Fruit fly (Drosophila melanogaster): Measurements from ENCODE around the gene Cbp80.

The Cbp80 gene

DNA sequence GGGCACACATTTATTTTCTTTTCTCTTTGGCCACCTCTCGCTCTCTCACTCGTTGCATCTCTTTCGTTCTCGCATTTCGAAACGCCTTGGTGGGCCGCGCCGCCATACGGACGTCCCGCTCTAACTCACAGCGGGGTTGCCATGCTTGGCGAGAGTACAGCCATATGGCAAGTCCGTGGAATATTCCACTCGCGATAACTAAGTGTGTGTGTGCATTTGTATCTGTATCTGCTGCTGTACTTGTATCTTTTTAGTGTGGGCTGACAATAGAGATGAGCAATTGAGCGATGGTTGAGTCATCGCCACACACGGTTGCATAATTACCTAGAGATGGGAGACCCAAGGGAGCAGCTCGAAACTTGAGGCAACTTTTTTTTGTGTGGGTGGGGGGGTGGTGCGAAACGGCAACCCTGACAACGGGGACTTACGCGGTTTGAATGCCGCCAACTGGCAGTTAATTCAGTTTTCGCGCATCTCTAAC, 34.7 kb downstream of the Cbp80 start (continued):
- TF ChIP-seq sna (GFP tag; IDR thresholded peaks at IDR 0.05; ENCODE audit: partially characterized antibody) (peak; percentile 68), CG7372 (GFP tag; IDR thresholded peaks at IDR 0.05) (peak; percentile 90), Hr39 (optimal IDR thresholded peaks at IDR 0.05) (no peak), Dip3 (GFP tag; optimal IDR thresholded peaks at IDR 0.05) (peak; percentile 83), CG16779 (GFP tag; IDR thresholded peaks at IDR 0.05) (peak; percentile 91), tll (GFP tag; optimal IDR thresholded peaks at IDR 0.05) (peak in 1 of 2 experiments; percentile 52), twi (tag; optimal IDR thresholded peaks at IDR 0.05) (peak; percentile 90), jumu (GFP tag; optimal IDR thresholded peaks at IDR 0.05) (peak; percentile 87), Fer1 (GFP tag; optimal IDR thresholded peaks at IDR 0.05) (peak; percentile 83), HLH3B (GFP tag; IDR thresholded peaks at IDR 0.05) (peak; percentile 88), MBD-R2 (GFP tag; IDR thresholded peaks at IDR 0.05) (peak; percentile 81), eyg (GFP tag; optimal IDR thresholded peaks at IDR 0.05) (peak; percentile 82), cato (GFP tag; optimal IDR thresholded peaks at IDR 0.05; ENCODE audit: borderline replicate concordance) (peak; percentile 32), CG12071 (GFP tag; optimal IDR thresholded peaks at IDR 0.05) (peak; percentile 73), dpn (GFP tag; optimal IDR thresholded peaks at IDR 0.05) (peak; percentile 86 to 89), gcm (GFP tag; optimal IDR thresholded peaks at IDR 0.05) (peak; percentile 51), her (GFP tag; optimal IDR thresholded peaks at IDR 0.05) (peak; percentile 86), gro (GFP tag; optimal IDR thresholded peaks at IDR 0.05) (peak; percentile 89), E2f1 (GFP tag; IDR thresholded peaks at IDR 0.05) (peak; percentile 87), hbn (GFP tag; IDR thresholded peaks at IDR 0.05; ENCODE audit: partially characterized antibody) (peak; percentile 68), CG1603 (tag; optimal IDR thresholded peaks at IDR 0.05) (peak; percentile 86), Ada2b (GFP tag; IDR thresholded peaks at IDR 0.05) (peak; percentile 91), ase (GFP tag; IDR thresholded peaks at IDR 0.05) (peak; percentile 81), CG13624 (GFP tag; optimal IDR thresholded peaks at IDR 0.05) (peak; percentile 87), unpg (GFP tag; optimal IDR thresholded peaks at IDR 0.05) (peak; percentile 77), ap (GFP tag; IDR thresholded peaks at IDR 0.05) (peak; percentile 78), tup (GFP tag; optimal IDR thresholded peaks at IDR 0.05) (peak; percentile 66), CG12219 (GFP tag; optimal IDR thresholded peaks at IDR 0.05) (peak; percentile 75), fru (optimal IDR thresholded peaks at IDR 0.05) (no peak), CG4854 (GFP tag; optimal IDR thresholded peaks at IDR 0.05) (peak; percentile 45), usp (GFP tag; optimal IDR thresholded peaks at IDR 0.05) (no peak), Gug (GFP tag; IDR thresholded peaks at IDR 0.05) (peak; percentile 93), CG9817 (tag; optimal IDR thresholded peaks at IDR 0.05) (peak; percentile 86), CG4707 (GFP tag; optimal IDR thresholded peaks at IDR 0.05) (no peak), CG12104 (GFP tag; optimal IDR thresholded peaks at IDR 0.05) (peak; percentile 70), CG4328 (GFP tag; optimal IDR thresholded peaks at IDR 0.05) (peak; percentile 78), Hmr (GFP tag; optimal IDR thresholded peaks at IDR 0.05) (peak; percentile 91), ranshi (GFP tag; IDR thresholded peaks at IDR 0.05) (peak; percentile 88), Lhr (GFP tag; optimal IDR thresholded peaks at IDR 0.05) (peak; percentile 76), pan (optimal IDR thresholded peaks at IDR 0.05) (no peak), pan (GFP tag; optimal IDR thresholded peaks at IDR 0.05 in 1 of 2, IDR thresholded peaks at IDR 0.05 in 1 of 2) (peak in 1 of 2 experiments; percentile 93), sima (GFP tag; optimal IDR thresholded peaks at IDR 0.05) (no peak), YL-1 (GFP tag; optimal IDR thresholded peaks at IDR 0.05) (peak; percentile 96), wor (GFP tag; IDR thresholded peaks at IDR 0.05) (peak; percentile 53; the same call in 1 of the 2 replicates), gce (GFP tag; IDR thresholded peaks at IDR 0.05) (peak; percentile 62; the same call in 1 of the 3 replicates), bbx (GFP tag; IDR thresholded peaks at IDR 0.05; ENCODE audit: partially characterized antibody) (peak; percentile 82), shn (GFP tag; optimal IDR thresholded peaks at IDR 0.05) (peak; percentile 88), CG8359 (GFP tag; optimal IDR thresholded peaks at IDR 0.05; ENCODE audit: borderline replicate concordance) (no peak), ham (GFP tag; IDR thresholded peaks at IDR 0.05) (peak; percentile 76), CG10267 (tag; optimal IDR thresholded peaks at IDR 0.05) (peak; percentile 64), NfI (GFP tag; optimal IDR thresholded peaks at IDR 0.05) (peak; percentile 85)
